Worm (Caenorhabditis elegans) whole organism, late embryonic: Measurements from ENCODE around the gene aqp-2.

Source experiments
- K09A11.1 ChIP-seq: sonication (generic microtip); optimal IDR thresholded peaks from 2 replicates; lab custom pipeline; 2017; ENCODE audit warnings: antibody characterized with exemption, mild to moderate bottlenecking, missing genetic modification characterization, missing compliant biosample characterization; ENCODE audit not compliant: insufficient read depth
- ahr-1 ChIP-seq: sonication (generic microtip); optimal IDR thresholded peaks from 2 replicates; lab custom pipeline; 2016; ENCODE audit warnings: missing genetic modification characterization, missing compliant biosample characterization
- ama-1 ChIP-seq: fragments of 150-350 bp; optimal IDR thresholded peaks from 2 replicates; lab custom pipeline; 2014
- ceh-24 ChIP-seq: sonication (generic microtip); optimal IDR thresholded peaks from 2 replicates; lab custom pipeline; 2016; ENCODE audit warnings: mild to moderate bottlenecking, missing genetic modification characterization, missing compliant biosample characterization
- ceh-9 ChIP-seq: sonication (generic microtip); optimal IDR thresholded peaks from 2 replicates; lab custom pipeline; 2016; ENCODE audit warnings: mild to moderate bottlenecking, missing genetic modification characterization, inconsistent platforms, missing compliant biosample characterization
- elt-2 ChIP-seq: sonication (generic microtip); optimal IDR thresholded peaks from 2 replicates; lab custom pipeline; 2016; ENCODE audit warnings: missing genetic modification reagents, missing genetic modification characterization, missing compliant biosample characterization
- lin-11 ChIP-seq: fragments of 200-800 bp; sonication (Bioruptor generic); optimal IDR thresholded peaks from 2 replicates; lab custom pipeline; 2018; ENCODE audit warnings: mild to moderate bottlenecking, missing genetic modification characterization, missing compliant biosample characterization
- nhr-11 ChIP-seq: fragments of 150-350 bp; optimal IDR thresholded peaks from 2 replicates; lab custom pipeline; 2014; ENCODE audit warnings: missing biosample characterization, missing genetic modification characterization
- sox-4 ChIP-seq: sonication (generic microtip); optimal IDR thresholded peaks from 2 replicates; lab custom pipeline; 2017; ENCODE audit warnings: mild to moderate bottlenecking, missing genetic modification characterization, inconsistent platforms, missing compliant biosample characterization
- unc-3 ChIP-seq, 2 experiments: fragments of 200-800 bp in 1 of 2; sonication (Bioruptor generic) in 1 of 2; sonication (generic microtip) in 1 of 2; conservative IDR thresholded peaks in 1 of 2; optimal IDR thresholded peaks in 1 of 2; 2 replicates each; pipeline versions ENCODE4 v1.3.6 to Lab custom; 2016 to 2022; ENCODE audit warnings: missing compliant biosample characterization in 2 of 2, missing genetic modification characterization in 2 of 2, missing genetic modification reagents in 1 of 2
- unc-42 ChIP-seq: sonication (generic microtip); optimal IDR thresholded peaks from 2 replicates; lab custom pipeline; 2016; ENCODE audit warnings: missing genotype, missing genetic modification characterization, missing compliant biosample characterization
- unc-86 ChIP-seq: sonication (generic microtip); optimal IDR thresholded peaks from 2 replicates; lab custom pipeline; 2016; ENCODE audit warnings: missing genetic modification characterization, missing compliant biosample characterization

ce11 chrII:9280048-9280772 is 18.4 kb upstream of the aqp-2 start, which contains the start of gene gldi-3:
- TF ChIP-seq sox-4 (no peak), unc-42 (no peak), elt-2 (tag; lab: Kevin White, UChicago) (no peak), lin-11 (no peak), ama-1 (no peak), ceh-9 (tag; lab: Kevin White, UChicago) (no peak), nhr-11 (no peak), unc-86 (tag; lab: Kevin White, UChicago) (no peak), K09A11.1 (tag; lab: Kevin White, UChicago) (no peak), unc-3 (GFP tag; conservative IDR thresholded peaks at IDR 0.05; lab: Robert Waterston, UW) (no peak), unc-3 (tag; optimal IDR thresholded peaks at IDR 0.05; lab: Kevin White, UChicago) (no peak), ahr-1 (tag; lab: Kevin White, UChicago) (no peak), ceh-24 (tag; lab: Kevin White, UChicago) (no peak)
